Worm (Caenorhabditis elegans) whole organism, L1 larva: ENCODE results near the gene srw-1.
A peak's percentile ranks its signal among the peaks of the same experiment; 100 is the strongest.

Source experiments
- C04F5.9 ChIP-seq: sonication (generic microtip); optimal IDR thresholded peaks from 2 replicates; lab custom pipeline; 2016; ENCODE audit warnings: missing genetic modification characterization, missing compliant biosample characterization
- C16A3.4 ChIP-seq: fragments of 150-350 bp; optimal IDR thresholded peaks from 2 replicates; lab custom pipeline; 2014; ENCODE audit warnings: missing biosample characterization, missing genetic modification characterization
- F16B12.6 ChIP-seq: fragments of 150-350 bp; optimal IDR thresholded peaks from 2 replicates; lab custom pipeline; 2014; ENCODE audit warnings: missing biosample characterization, missing genetic modification characterization
- aha-1 ChIP-seq: fragments of 150-350 bp; optimal IDR thresholded peaks from 2 replicates; lab custom pipeline; 2014; ENCODE audit warnings: missing biosample characterization, missing genetic modification characterization
- ama-1 ChIP-seq: fragments of 150-350 bp; optimal IDR thresholded peaks from 2 replicates; lab custom pipeline; 2014
- ceh-8 ChIP-seq: fragments of 200-800 bp; sonication (Bioruptor generic); optimal IDR thresholded peaks from 2 replicates; lab custom pipeline; 2018; ENCODE audit warnings: mild to moderate bottlenecking, missing genetic modification characterization, moderate library complexity, missing compliant biosample characterization
- ceh-88 ChIP-seq: fragments of 200-800 bp; sonication (Bioruptor generic); IDR thresholded peaks from 2 replicates; pipeline ENCODE4 v1.3.6; 2022; ENCODE audit warnings: missing genetic modification characterization, missing compliant biosample characterization
- ceh-90 ChIP-seq: sonication (generic microtip); optimal IDR thresholded peaks from 2 replicates; lab custom pipeline; 2016; ENCODE audit warnings: missing genetic modification characterization, missing compliant biosample characterization
- ces-1 ChIP-seq: fragments of 150-350 bp; optimal IDR thresholded peaks from 2 replicates; lab custom pipeline; 2014; ENCODE audit warnings: missing biosample characterization, missing genetic modification reagents, missing genetic modification characterization
- dpl-1 ChIP-seq, 3 experiments: fragments of 150-350 bp in 2 of 3; sonication (generic microtip) in 1 of 3; optimal IDR thresholded peaks; 2 replicates each; lab custom pipeline; 2014 to 2017; ENCODE audit warnings: missing biosample characterization in 3 of 3, missing genetic modification characterization in 3 of 3, missing genetic modification reagents in 3 of 3
- efl-1 ChIP-seq, 4 experiments: fragments of 150-350 bp; optimal IDR thresholded peaks in 3 of 4; peaks in 1 of 4; 1 replicate in 1 of 4; 2 replicates in 3 of 4; lab custom pipeline; 2014; ENCODE audit warnings: missing biosample characterization in 2 of 4, missing genetic modification characterization in 2 of 4, missing genetic modification reagents in 2 of 4
- egl-27 ChIP-seq, 2 experiments: fragments of 150-350 bp in 1 of 2; sonication (generic microtip); optimal IDR thresholded peaks; 3 replicates each; lab custom pipeline; 2017 to 2018; ENCODE audit warnings: missing biosample characterization in 2 of 2, missing genetic modification characterization in 2 of 2, missing genetic modification reagents in 2 of 2
- elt-2 ChIP-seq: sonication (generic microtip); optimal IDR thresholded peaks from 2 replicates; lab custom pipeline; 2016; ENCODE audit warnings: missing genetic modification characterization, mild to moderate bottlenecking, inconsistent platforms, missing compliant biosample characterization, missing genetic modification reagents
- ets-5 ChIP-seq: fragments of 200-800 bp; sonication (Bioruptor generic); IDR thresholded peaks from 2 replicates; pipeline ENCODE4 v1.3.6; 2022; ENCODE audit warnings: missing genetic modification characterization, missing compliant biosample characterization
- fkh-10 ChIP-seq: sonication (generic microtip); optimal IDR thresholded peaks from 2 replicates; lab custom pipeline; 2017; ENCODE audit warnings: missing biosample characterization, missing genetic modification reagents, missing genetic modification characterization
- fkh-8 ChIP-seq: sonication (generic microtip); optimal IDR thresholded peaks from 2 replicates; lab custom pipeline; 2016; ENCODE audit warnings: mild to moderate bottlenecking, missing genetic modification characterization, missing compliant biosample characterization
- grh-1 ChIP-seq: fragments of 200-800 bp; sonication (Bioruptor generic); IDR thresholded peaks from 2 replicates; pipeline ENCODE4 v1.3.6; 2022; ENCODE audit warnings: missing genetic modification reagents, missing genetic modification characterization, missing compliant biosample characterization
- hpl-2 ChIP-seq: fragments of 150-350 bp; optimal IDR thresholded peaks from 2 replicates; lab custom pipeline; 2014; ENCODE audit warnings: missing biosample characterization, missing genetic modification reagents, missing genetic modification characterization
- lin-13 ChIP-seq: fragments of 150-350 bp; optimal IDR thresholded peaks from 2 replicates; lab custom pipeline; 2014; ENCODE audit warnings: missing biosample characterization, missing genetic modification reagents, missing genetic modification characterization
- lin-14 ChIP-seq: fragments of 200-800 bp; sonication (Bioruptor generic); optimal IDR thresholded peaks from 2 replicates; lab custom pipeline; 2018; ENCODE audit warnings: mild to moderate bottlenecking, missing genetic modification characterization, moderate library complexity, missing compliant biosample characterization
- lin-39 ChIP-seq: fragments of 150-350 bp; optimal IDR thresholded peaks from 2 replicates; lab custom pipeline; 2014; ENCODE audit warnings: missing biosample characterization, missing genetic modification reagents, missing genetic modification characterization
- mab-9 ChIP-seq: fragments of 200-800 bp; sonication (Bioruptor generic); IDR thresholded peaks from 2 replicates; pipeline ENCODE4 v1.3.6; 2022; ENCODE audit warnings: missing genetic modification reagents, missing genetic modification characterization, missing compliant biosample characterization
- mdl-1 ChIP-seq, 2 experiments: fragments of 150-350 bp; optimal IDR thresholded peaks; 2 replicates each; lab custom pipeline; 2014 to 2017; ENCODE audit warnings: missing biosample characterization in 2 of 2, missing genetic modification characterization in 2 of 2, inconsistent platforms in 1 of 2
- mef-2 ChIP-seq: fragments of 150-350 bp; optimal IDR thresholded peaks from 2 replicates; lab custom pipeline; 2014; ENCODE audit warnings: missing biosample characterization, missing genetic modification characterization
- mep-1 ChIP-seq: fragments of 150-350 bp; optimal IDR thresholded peaks from 2 replicates; lab custom pipeline; 2014; ENCODE audit warnings: missing biosample characterization, missing genetic modification characterization
- nhr-12 ChIP-seq: sonication (generic microtip); optimal IDR thresholded peaks from 2 replicates; lab custom pipeline; 2017; ENCODE audit warnings: missing biosample characterization, missing genetic modification characterization
- nhr-19 ChIP-seq: fragments of 200-800 bp; sonication (Bioruptor generic); conservative IDR thresholded peaks from 2 replicates; pipeline ENCODE4 v1.3.6; 2022; ENCODE audit warnings: missing genetic modification characterization, missing compliant biosample characterization
- nhr-20 ChIP-seq: sonication (generic microtip); optimal IDR thresholded peaks from 2 replicates; lab custom pipeline; 2016; ENCODE audit warnings: mild to moderate bottlenecking, missing genetic modification characterization, missing compliant biosample characterization
- nhr-237 ChIP-seq: fragments of 150-350 bp; optimal IDR thresholded peaks from 2 replicates; lab custom pipeline; 2014; ENCODE audit warnings: missing biosample characterization, missing genetic modification characterization
- nhr-28 ChIP-seq: fragments of 150-350 bp; optimal IDR thresholded peaks from 2 replicates; lab custom pipeline; 2014; ENCODE audit warnings: missing biosample characterization, missing genetic modification characterization
- nhr-47 ChIP-seq: sonication (generic microtip); optimal IDR thresholded peaks from 2 replicates; lab custom pipeline; 2016; ENCODE audit warnings: mild to moderate bottlenecking, missing genetic modification characterization, moderate library complexity, missing compliant biosample characterization
- nhr-77 ChIP-seq: fragments of 150-350 bp; optimal IDR thresholded peaks from 2 replicates; lab custom pipeline; 2014; ENCODE audit warnings: missing biosample characterization, missing genetic modification characterization
- nhr-84 ChIP-seq: sonication (generic microtip); optimal IDR thresholded peaks from 2 replicates; lab custom pipeline; 2017; ENCODE audit warnings: missing biosample characterization, missing genetic modification characterization
- nhr-85 ChIP-seq: sonication (generic microtip); peaks from one replicate; lab custom pipeline; 2016; ENCODE audit warnings: missing genetic modification characterization, inconsistent platforms, missing compliant biosample characterization
- nhr-90 ChIP-seq: sonication (generic microtip); optimal IDR thresholded peaks from 2 replicates; lab custom pipeline; 2016; ENCODE audit warnings: mild to moderate bottlenecking, missing genetic modification characterization, missing compliant biosample characterization; ENCODE audit not compliant: poor library complexity
- pag-3 ChIP-seq: sonication (generic microtip); optimal IDR thresholded peaks from 2 replicates; lab custom pipeline; 2017; ENCODE audit warnings: missing genetic modification characterization, mild to moderate bottlenecking, missing compliant biosample characterization, antibody characterized with exemption, borderline replicate concordance; ENCODE audit not compliant: insufficient read depth
- pax-3 ChIP-seq: fragments of 200-800 bp; sonication (Bioruptor generic); optimal IDR thresholded peaks from 2 replicates; lab custom pipeline; 2018; ENCODE audit warnings: mild to moderate bottlenecking, missing genetic modification characterization, moderate library complexity, missing compliant biosample characterization
- rnt-1 ChIP-seq: sonication (generic microtip); optimal IDR thresholded peaks from 2 replicates; lab custom pipeline; 2016; ENCODE audit warnings: mild to moderate bottlenecking, missing genetic modification characterization, moderate library complexity, missing compliant biosample characterization
- snpc-4 ChIP-seq: fragments of 150-350 bp; optimal IDR thresholded peaks from 2 replicates; lab custom pipeline; 2014; ENCODE audit warnings: missing biosample characterization, missing genetic modification characterization
- snu-23 ChIP-seq: sonication (generic microtip); optimal IDR thresholded peaks from 2 replicates; lab custom pipeline; 2016; ENCODE audit warnings: missing genetic modification characterization, missing compliant biosample characterization
- sox-4 ChIP-seq: sonication (generic microtip); optimal IDR thresholded peaks from 2 replicates; lab custom pipeline; 2016; ENCODE audit warnings: missing genetic modification characterization, missing compliant biosample characterization
- sptf-1 ChIP-seq: fragments of 150-350 bp; optimal IDR thresholded peaks from 2 replicates; lab custom pipeline; 2014; ENCODE audit warnings: missing biosample characterization, missing genetic modification characterization
- sup-37 ChIP-seq: fragments of 200-800 bp; sonication (Bioruptor generic); optimal IDR thresholded peaks from 2 replicates; lab custom pipeline; 2018; ENCODE audit warnings: mild to moderate bottlenecking, missing genetic modification characterization, missing compliant biosample characterization
- unc-130 ChIP-seq: fragments of 150-350 bp; optimal IDR thresholded peaks from 2 replicates; lab custom pipeline; 2017; ENCODE audit warnings: missing biosample characterization, missing genetic modification characterization, inconsistent platforms
- unc-30 ChIP-seq: sonication (generic microtip); optimal IDR thresholded peaks from 2 replicates; lab custom pipeline; 2017; ENCODE audit warnings: missing biosample characterization, missing genetic modification characterization
- vab-15 ChIP-seq: sonication (generic microtip); optimal IDR thresholded peaks from 2 replicates; lab custom pipeline; 2017; ENCODE audit warnings: missing genotype, mild to moderate bottlenecking, missing genetic modification characterization, missing compliant biosample characterization
- zag-1 ChIP-seq: fragments of 150-350 bp; optimal IDR thresholded peaks from 2 replicates; lab custom pipeline; 2014; ENCODE audit warnings: missing biosample characterization, missing genetic modification characterization
- ztf-11 ChIP-seq, 2 experiments: sonication (generic microtip); optimal IDR thresholded peaks; 2 replicates each; lab custom pipeline; 2016 to 2017; ENCODE audit warnings: missing genetic modification characterization in 2 of 2, missing biosample characterization in 1 of 2, missing compliant biosample characterization in 1 of 2
- ztf-4 ChIP-seq: fragments of 150-350 bp; optimal IDR thresholded peaks from 2 replicates; lab custom pipeline; 2014; ENCODE audit warnings: missing biosample characterization, missing genetic modification characterization

Gene srw-1

DNA sequence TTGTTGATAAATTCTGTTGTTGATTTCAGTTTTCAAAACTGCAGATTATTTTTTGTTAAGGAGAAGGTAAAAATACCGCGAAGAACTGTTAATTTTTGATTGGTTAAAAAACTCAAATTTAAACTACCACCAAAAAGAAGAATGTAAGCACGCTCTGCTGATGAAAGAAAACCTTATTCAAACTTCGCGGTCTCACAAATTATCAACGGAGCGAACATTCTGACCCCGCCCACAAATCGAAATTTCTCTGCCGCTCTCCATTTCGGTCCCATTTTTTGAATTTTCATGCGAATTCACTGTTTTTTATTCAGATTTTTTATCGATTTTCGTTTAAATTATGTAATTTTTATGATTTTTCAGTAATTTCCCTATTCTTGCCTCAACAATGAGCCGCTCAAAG lies 8.5 kb upstream of the srw-1 start, which contains the start of gene cyn-3 (continued):
- TF ChIP-seq sox-4 (peak; percentile 73), egl-27 (tag; optimal IDR thresholded peaks at IDR 0.05; lab: Kevin White, UChicago) (no peak), ets-5 (GFP tag; lab: Robert Waterston, UW) (no peak), ceh-8 (GFP tag; lab: Kevin White, UChicago) (peak; percentile 10), nhr-20 (tag; lab: Kevin White, UChicago) (peak; percentile 93), ceh-88 (GFP tag; lab: Robert Waterston, UW) (0 out of 2 replicates have a peak, but pooled peaks have one; percentile 27), mab-9 (GFP tag; lab: Robert Waterston, UW) (0 out of 2 replicates have a peak, but pooled peaks have one; percentile 26), ces-1 (GFP tag; lab: Kevin White, UChicago) (no peak), vab-15 (tag; lab: Kevin White, UChicago) (peak; percentile 57), unc-30 (no peak), C16A3.4 (peak; percentile 95), nhr-85 (peak; percentile 95), C04F5.9 (tag; lab: Kevin White, UChicago) (no peak), nhr-47 (tag; lab: Kevin White, UChicago) (peak; percentile 95), nhr-19 (GFP tag; lab: Robert Waterston, UW) (peak; percentile 92), mep-1 (tag; lab: Kevin White, UChicago) (peak; percentile 92), fkh-10 (GFP tag; lab: Kevin White, UChicago) (peak; percentile 56), pax-3 (tag; lab: Kevin White, UChicago) (peak; percentile 92), efl-1 (optimal IDR thresholded peaks at IDR 0.05; lab: Kevin White, UChicago) (peak; percentile 91 to 100), efl-1 (GFP tag; optimal IDR thresholded peaks at IDR 0.05 in 1 of 2; lab: Kevin White, UChicago) (peak; percentile 99 to 100), mef-2 (tag; lab: Kevin White, UChicago) (peak; percentile 73), nhr-84 (tag; lab: Kevin White, UChicago) (no peak), zag-1 (no peak), elt-2 (tag; lab: Kevin White, UChicago) (peak; percentile 37), ceh-90 (tag; lab: Kevin White, UChicago) (no peak), hpl-2 (GFP tag; lab: Kevin White, UChicago) (no peak), fkh-8 (tag; lab: Kevin White, UChicago) (peak; percentile 89), snpc-4 (tag; lab: Kevin White, UChicago) (peak; percentile 74), sup-37 (GFP tag; lab: Kevin White, UChicago) (peak; percentile 32), nhr-237 (tag; lab: Kevin White, UChicago) (peak; percentile 77), nhr-90 (peak; percentile 85), lin-39 (tag; lab: Kevin White, UChicago) (peak; percentile 86)

DNA sequence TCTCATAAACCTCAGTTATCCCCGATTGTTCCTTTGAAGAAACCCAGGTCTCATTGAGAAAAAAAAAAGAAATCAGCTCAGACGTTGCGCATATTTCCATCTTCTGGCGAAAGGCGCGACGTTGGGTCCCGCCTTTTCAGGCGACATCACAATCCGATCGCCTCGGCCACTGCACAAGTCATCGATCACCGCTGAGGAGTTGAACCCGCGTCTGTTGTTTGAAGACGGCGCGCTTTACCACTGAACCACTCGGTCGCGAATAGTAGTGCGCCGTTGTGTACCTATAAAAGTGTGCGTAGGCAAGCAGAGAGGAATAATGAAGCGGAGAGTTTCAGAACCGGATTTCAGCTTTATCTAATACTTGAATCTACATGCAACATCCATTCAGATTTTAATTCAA lies 7.2 kb upstream of the srw-1 start, which contains the start of gene Y75B12B.11:
Y75B12B.11 (plus strand) TSS at position 394 of the 400 bp plus-strand sequence.
- TF ChIP-seq nhr-85 (peak; percentile 82), nhr-90 (peak; percentile 75), C16A3.4 (peak; percentile 69), nhr-77 (tag; lab: Kevin White, UChicago) (peak; percentile 45), pax-3 (tag; lab: Kevin White, UChicago) (peak; percentile 86), sptf-1 (tag; lab: Kevin White, UChicago) (no peak), rnt-1 (tag; lab: Kevin White, UChicago) (peak; percentile 85), ztf-11 (tag; optimal IDR thresholded peaks at IDR 0.05; lab: Kevin White, UChicago) (peak in 1 of 2 experiments; percentile 33), snpc-4 (tag; lab: Kevin White, UChicago) (peak; percentile 56), unc-130 (no peak), ama-1 (lab: Kevin White, UChicago) (peak; percentile 86), lin-13 (GFP tag; lab: Kevin White, UChicago) (peak; percentile 34), snu-23 (GFP tag; lab: Kevin White, UChicago) (peak; percentile 78), nhr-28 (tag; lab: Kevin White, UChicago) (no peak), fkh-8 (tag; lab: Kevin White, UChicago) (peak; percentile 88), F16B12.6 (tag; lab: Kevin White, UChicago) (peak; percentile 34), elt-2 (tag; lab: Kevin White, UChicago) (peak; percentile 57), grh-1 (GFP tag; lab: Robert Waterston, UW) (peak; percentile 43; the same call in 1 of the 2 replicates), dpl-1 (GFP tag; optimal IDR thresholded peaks at IDR 0.05; lab: Kevin White, UChicago) (peak; percentile 60 to 72 (median 70)), unc-30 (no peak), efl-1 (optimal IDR thresholded peaks at IDR 0.05; lab: Kevin White, UChicago) (peak; percentile 57 to 80), efl-1 (GFP tag; optimal IDR thresholded peaks at IDR 0.05 in 1 of 2; lab: Kevin White, UChicago) (peak; percentile 72 to 98), ztf-4 (peak; percentile 78), ceh-88 (GFP tag; lab: Robert Waterston, UW) (no peak), zag-1 (no peak), egl-27 (tag; optimal IDR thresholded peaks at IDR 0.05; lab: Kevin White, UChicago) (no peak), mdl-1 (tag; optimal IDR thresholded peaks at IDR 0.05; lab: Kevin White, UChicago) (peak in 1 of 2 experiments; percentile 51), aha-1 (no peak), pag-3 (no peak), lin-14 (GFP tag; lab: Kevin White, UChicago) (peak; percentile 63), nhr-12 (no peak)
